Fruit fly (Drosophila melanogaster) whole organism, embryonic: ENCODE results near the gene UbcE2H.

Source experiments
- Atf6 ChIP-seq: fragments of 200-800 bp; sonication (Bioruptor generic); IDR thresholded peaks from 2 replicates; pipeline ENCODE4 v1.3.6; 2022; ENCODE audit warnings: missing biosample characterization, missing genetic modification characterization
- B-H2 ChIP-seq: fragments of 200-800 bp; sonication (Bioruptor generic); optimal IDR thresholded peaks from 2 replicates; lab custom pipeline; 2018; ENCODE audit warnings: missing biosample characterization, mild to moderate bottlenecking, missing genetic modification characterization
- CG1024 ChIP-seq: fragments of 200-800 bp; sonication (Bioruptor generic); IDR thresholded peaks from 2 replicates; pipeline ENCODE4 v1.3.6; 2022; ENCODE audit warnings: missing biosample characterization, missing genetic modification characterization
- CG11085 ChIP-seq: fragments of 200-800 bp; sonication (Bioruptor generic); IDR thresholded peaks from 2 replicates; pipeline ENCODE4 v1.3.6; 2022; ENCODE audit warnings: missing biosample characterization, missing genetic modification characterization
- CG11560 ChIP-seq: fragments of 200-800 bp; sonication (Bioruptor generic); IDR thresholded peaks from 3 replicates; pipeline ENCODE4 v1.3.6; 2022; ENCODE audit warnings: missing biosample characterization, missing genetic modification characterization
- CG12155 ChIP-seq: fragments of 200-800 bp; sonication (Bioruptor generic); optimal IDR thresholded peaks from 3 replicates; lab custom pipeline; 2016; ENCODE audit warnings: missing biosample characterization, missing genetic modification characterization
- CG14710 ChIP-seq: fragments of 200-800 bp; sonication (Bioruptor generic); optimal IDR thresholded peaks from 3 replicates; lab custom pipeline; 2019; ENCODE audit warnings: missing biosample characterization, mild to moderate bottlenecking, missing genetic modification characterization, moderate library complexity
- CG15479 ChIP-seq: fragments of 200-800 bp; sonication (Bioruptor generic); optimal IDR thresholded peaks from 3 replicates; lab custom pipeline; 2019; ENCODE audit warnings: missing biosample characterization, mild to moderate bottlenecking, missing genetic modification characterization, moderate library complexity
- CG17361 ChIP-seq: fragments of 200-800 bp; sonication (Bioruptor generic); IDR thresholded peaks from 3 replicates; pipeline ENCODE4 v1.3.6; 2022; ENCODE audit warnings: missing biosample characterization, missing genetic modification characterization
- CG2199 ChIP-seq: fragments of 200-800 bp; sonication (Bioruptor generic); IDR thresholded peaks from 3 replicates; pipeline ENCODE4 v1.3.6; 2022; ENCODE audit warnings: missing biosample characterization, missing genetic modification characterization
- CG31365 ChIP-seq: fragments of 200-800 bp; sonication (Bioruptor generic); optimal IDR thresholded peaks from 2 replicates; lab custom pipeline; 2018; ENCODE audit warnings: missing biosample characterization, mild to moderate bottlenecking, missing genetic modification characterization
- CG32772 ChIP-seq: fragments of 200-800 bp; sonication (Bioruptor generic); IDR thresholded peaks from 2 replicates; pipeline ENCODE4 v1.3.6; 2022; ENCODE audit warnings: missing biosample characterization, missing genetic modification characterization
- CG34224 ChIP-seq: fragments of 200-800 bp; sonication (Bioruptor generic); IDR thresholded peaks from 3 replicates; pipeline ENCODE4 v1.3.6; 2022; ENCODE audit warnings: missing biosample characterization, missing genetic modification characterization; ENCODE audit not compliant: partially characterized antibody
- CG4424 ChIP-seq: fragments of 200-800 bp; sonication (Bioruptor generic); optimal IDR thresholded peaks from 3 replicates; lab custom pipeline; 2016; ENCODE audit warnings: missing biosample characterization, missing genetic modification characterization
- CG6683 ChIP-seq: fragments of 200-800 bp; sonication (Bioruptor generic); optimal IDR thresholded peaks from 2 replicates; lab custom pipeline; 2017; ENCODE audit warnings: missing biosample characterization, mild to moderate bottlenecking, missing genetic modification characterization, missing genetic modification reagents
- CG7928 ChIP-seq: fragments of 200-800 bp; sonication (Bioruptor generic); optimal IDR thresholded peaks from 2 replicates; lab custom pipeline; 2017; ENCODE audit warnings: missing biosample characterization, mild to moderate bottlenecking, missing genetic modification characterization
- CG7987 ChIP-seq: fragments of 200-800 bp; sonication (Bioruptor generic); optimal IDR thresholded peaks from 2 replicates; lab custom pipeline; 2018; ENCODE audit warnings: missing biosample characterization, mild to moderate bottlenecking, missing genetic modification characterization, moderate library complexity
- CG8359 ChIP-seq: fragments of 200-800 bp; sonication (Bioruptor generic); optimal IDR thresholded peaks from 2 replicates; lab custom pipeline; 2017; ENCODE audit warnings: missing biosample characterization, mild to moderate bottlenecking, missing genetic modification characterization, borderline replicate concordance
- CG8478 ChIP-seq: fragments of >200 bp; optimal IDR thresholded peaks from 2 replicates; lab custom pipeline; 2018
- CG8765 ChIP-seq: fragments of 200-800 bp; sonication (Bioruptor generic); IDR thresholded peaks from 2 replicates; pipeline ENCODE4 v1.3.6; 2022; ENCODE audit warnings: missing biosample characterization, missing genetic modification characterization
- CG8944 ChIP-seq: fragments of 200-800 bp; sonication (Bioruptor generic); optimal IDR thresholded peaks from 3 replicates; lab custom pipeline; 2016; ENCODE audit warnings: missing biosample characterization, missing genetic modification characterization
- CG9437 ChIP-seq: fragments of 200-800 bp; sonication (Bioruptor generic); optimal IDR thresholded peaks from 2 replicates; lab custom pipeline; 2018; ENCODE audit warnings: missing biosample characterization, mild to moderate bottlenecking, missing genetic modification characterization
- CG9797 ChIP-seq: fragments of 200-800 bp; sonication (Bioruptor generic); optimal IDR thresholded peaks from 3 replicates; lab custom pipeline; 2018; ENCODE audit warnings: missing biosample characterization, mild to moderate bottlenecking, missing genetic modification characterization
- CG9932 ChIP-seq: fragments of 200-800 bp; sonication (Bioruptor generic); IDR thresholded peaks from 2 replicates; pipeline ENCODE4 v1.3.6; 2022; ENCODE audit warnings: missing biosample characterization, missing genetic modification characterization
- D19A ChIP-seq: fragments of 200-800 bp; optimal IDR thresholded peaks from 3 replicates; lab custom pipeline; 2019; ENCODE audit warnings: missing biosample characterization, mild to moderate bottlenecking, missing genetic modification characterization, moderate library complexity
- Dip2 ChIP-seq: fragments of 200-800 bp; sonication (Bioruptor generic); IDR thresholded peaks from 2 replicates; pipeline ENCODE4 v1.3.6; 2022; ENCODE audit warnings: missing biosample characterization, missing genetic modification characterization
- HmgD ChIP-seq: fragments of 200-800 bp; sonication (Bioruptor generic); optimal IDR thresholded peaks from 3 replicates; lab custom pipeline; 2016; ENCODE audit warnings: missing biosample characterization, missing genetic modification characterization
- Jarid2 ChIP-seq: fragments of 200-800 bp; sonication (Bioruptor generic); optimal IDR thresholded peaks from 3 replicates; lab custom pipeline; 2017; ENCODE audit warnings: mild to moderate bottlenecking, missing biosample characterization, missing genetic modification reagents, missing genetic modification characterization
- Lim3 ChIP-seq: fragments of 200-800 bp; sonication (Bioruptor generic); IDR thresholded peaks from 2 replicates; pipeline ENCODE4 v1.3.6; 2022; ENCODE audit warnings: missing biosample characterization, missing genetic modification characterization
- NK7.1 ChIP-seq: fragments of 200-800 bp; sonication (Bioruptor generic); optimal IDR thresholded peaks from 3 replicates; lab custom pipeline; 2016; ENCODE audit warnings: missing biosample characterization, missing genetic modification characterization
- Optix ChIP-seq: fragments of 200-800 bp; sonication (Bioruptor generic); IDR thresholded peaks from 3 replicates; pipeline ENCODE4 v1.3.6; 2022; ENCODE audit warnings: missing biosample characterization, missing genetic modification characterization
- Sin3A ChIP-seq: fragments of >200 bp; optimal IDR thresholded peaks from 2 replicates; lab custom pipeline; 2018
- Sox100B ChIP-seq: fragments of 200-800 bp; sonication (Bioruptor generic); optimal IDR thresholded peaks from 3 replicates; lab custom pipeline; 2018; ENCODE audit warnings: missing biosample characterization, mild to moderate bottlenecking, missing genetic modification characterization
- Spps ChIP-seq: fragments of 200-800 bp; sonication (Bioruptor generic); optimal IDR thresholded peaks from 2 replicates; lab custom pipeline; 2018; ENCODE audit warnings: missing biosample characterization, mild to moderate bottlenecking, missing genetic modification characterization
- Taf1 ChIP-seq: fragments of 200-800 bp; sonication (Bioruptor generic); IDR thresholded peaks from 2 replicates; pipeline ENCODE4 v1.3.6; 2022; ENCODE audit warnings: missing biosample characterization, missing genetic modification characterization
- ac ChIP-seq: fragments of 200-800 bp; sonication (Bioruptor generic); optimal IDR thresholded peaks from 3 replicates; lab custom pipeline; 2017; ENCODE audit warnings: missing biosample characterization, mild to moderate bottlenecking, missing genetic modification characterization
- ash1 ChIP-seq: fragments of 200-800 bp; sonication (Bioruptor generic); optimal IDR thresholded peaks from 2 replicates; lab custom pipeline; 2018; ENCODE audit warnings: missing biosample characterization, mild to moderate bottlenecking, missing genetic modification characterization
- ato ChIP-seq: fragments of 200-800 bp; sonication (Bioruptor generic); IDR thresholded peaks from 2 replicates; pipeline ENCODE4 v1.3.6; 2022; ENCODE audit warnings: missing biosample characterization, missing genetic modification characterization; ENCODE audit not compliant: partially characterized antibody
- bcd ChIP-seq: fragments of 200-800 bp; sonication (Bioruptor generic); optimal IDR thresholded peaks from 2 replicates; lab custom pipeline; 2017; ENCODE audit warnings: missing biosample characterization, mild to moderate bottlenecking, missing genetic modification characterization
- br ChIP-seq: fragments of >200 bp; optimal IDR thresholded peaks from 2 replicates; lab custom pipeline; 2017
- cato ChIP-seq: fragments of 200-800 bp; sonication (Bioruptor generic); optimal IDR thresholded peaks from 2 replicates; lab custom pipeline; 2016; ENCODE audit warnings: missing biosample characterization, missing genetic modification characterization, borderline replicate concordance
- ci ChIP-seq: fragments of 200-800 bp; sonication (Bioruptor generic); IDR thresholded peaks from 3 replicates; pipeline ENCODE4 v1.3.6; 2022; ENCODE audit warnings: missing biosample characterization, missing genetic modification characterization
- da ChIP-seq: fragments of 200-800 bp; sonication (Bioruptor generic); optimal IDR thresholded peaks from 2 replicates; lab custom pipeline; 2016; ENCODE audit warnings: missing biosample characterization, missing genetic modification characterization
- disco-r ChIP-seq: fragments of 200-800 bp; sonication (Bioruptor generic); optimal IDR thresholded peaks from 2 replicates; lab custom pipeline; 2016; ENCODE audit warnings: missing biosample characterization, missing genetic modification characterization
- exex ChIP-seq: fragments of 200-800 bp; sonication (Bioruptor generic); optimal IDR thresholded peaks from 4 replicates; lab custom pipeline; 2018; ENCODE audit warnings: missing biosample characterization, mild to moderate bottlenecking, missing genetic modification characterization, moderate library complexity
- fd96Cb ChIP-seq: fragments of 200-800 bp; sonication (Bioruptor generic); optimal IDR thresholded peaks from 2 replicates; lab custom pipeline; 2018; ENCODE audit warnings: missing biosample characterization, mild to moderate bottlenecking, missing genetic modification characterization, moderate library complexity
- hth ChIP-seq: fragments of >200 bp; optimal IDR thresholded peaks from 2 replicates; lab custom pipeline; 2017; ENCODE audit warnings: inconsistent platforms
- lmd ChIP-seq: fragments of 200-800 bp; sonication (Bioruptor generic); IDR thresholded peaks from 2 replicates; pipeline ENCODE4 v1.3.6; 2022; ENCODE audit warnings: missing biosample characterization, missing genetic modification characterization
- slbo ChIP-seq: fragments of 200-800 bp; sonication (Bioruptor generic); IDR thresholded peaks from 2 replicates; pipeline ENCODE4 v1.3.6; 2022; ENCODE audit warnings: missing biosample characterization, missing genetic modification characterization
- slp2 ChIP-seq: fragments of 200-800 bp; sonication (Bioruptor generic); optimal IDR thresholded peaks from 2 replicates; lab custom pipeline; 2016; ENCODE audit warnings: missing biosample characterization, missing genetic modification characterization
- tin ChIP-seq: fragments of 200-800 bp; sonication (Bioruptor generic); optimal IDR thresholded peaks from 3 replicates; lab custom pipeline; 2016; ENCODE audit warnings: missing biosample characterization, missing genetic modification characterization

UbcE2H gene

DNA sequence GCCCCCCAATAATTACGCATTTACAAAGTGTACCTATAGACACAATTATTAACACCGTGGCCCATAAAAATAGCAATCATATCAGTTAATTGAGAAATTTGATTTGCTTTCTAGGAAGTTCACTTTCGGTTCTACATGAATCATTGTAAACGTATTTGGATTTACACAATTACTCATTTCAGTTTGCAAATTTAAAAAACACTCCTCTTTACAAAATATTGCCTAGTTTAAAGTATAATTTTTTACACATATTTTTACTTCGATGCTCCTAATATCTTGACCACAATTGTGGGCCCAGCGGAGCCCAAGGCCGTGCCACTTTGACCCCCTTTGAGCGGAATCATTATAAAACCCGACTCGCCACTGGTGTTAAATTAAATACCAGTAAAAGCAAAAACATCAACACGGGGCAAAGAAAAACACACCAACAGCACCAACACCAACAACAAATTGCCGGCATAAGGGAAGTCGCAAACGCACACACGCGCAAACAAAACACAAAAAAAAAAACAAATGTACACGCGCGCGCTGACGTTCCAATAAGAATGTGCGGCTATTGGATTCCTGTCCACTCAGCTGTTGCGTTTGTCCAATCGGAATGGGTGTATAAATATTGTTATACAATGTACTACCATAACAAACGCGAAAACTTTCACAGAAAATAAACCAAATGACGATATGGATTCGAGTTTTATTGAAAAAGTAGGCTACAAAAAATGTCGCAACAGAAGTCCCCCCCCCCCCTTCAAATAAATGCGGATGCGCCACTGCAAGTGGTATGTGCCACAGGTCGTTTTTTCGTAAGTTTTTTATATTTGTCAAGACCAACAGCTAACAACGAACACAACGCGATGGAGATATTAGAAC lies 20.8 kb upstream of the UbcE2H start (continued):
- TF ChIP-seq Sox100B (GFP tag; lab: Kevin White, UChicago) = peak; percentile 61
- peak; percentile 48 for TF ChIP-seq CG4424 (GFP tag; lab: Kevin White, UChicago)
- TF ChIP-seq CG7987 (GFP tag; lab: Kevin White, UChicago) = no peak
- TF ChIP-seq Optix (GFP tag; lab: Robert Waterston, UW) = no peak
- peak; percentile 41 for TF ChIP-seq CG12155 (GFP tag; lab: Kevin White, UChicago)
- no peak for TF ChIP-seq da (GFP tag; lab: Kevin White, UChicago)
- TF ChIP-seq HmgD (GFP tag; lab: Kevin White, UChicago) = no peak
- TF ChIP-seq CG14710 (tag; lab: Kevin White, UChicago) = peak; percentile 7
- peak; percentile 38 for TF ChIP-seq bcd (GFP tag; lab: Kevin White, UChicago)
- no peak for TF ChIP-seq ac (GFP tag; lab: Kevin White, UChicago)
- TF ChIP-seq CG8359 (GFP tag; lab: Kevin White, UChicago) = no peak
- no peak for TF ChIP-seq CG11560
- no peak for TF ChIP-seq br
- no peak for TF ChIP-seq CG15479
- TF ChIP-seq Atf6 (GFP tag; lab: Robert Waterston, UW) = peak; percentile 70
- no peak for TF ChIP-seq Lim3
- no peak for TF ChIP-seq Spps (tag; lab: Kevin White, UChicago)
- peak; percentile 21 for TF ChIP-seq disco-r (GFP tag; lab: Kevin White, UChicago)
- TF ChIP-seq hth = no peak
- peak; percentile 20 for TF ChIP-seq tin (GFP tag; lab: Kevin White, UChicago)
- no peak for TF ChIP-seq cato (GFP tag; lab: Kevin White, UChicago)
- TF ChIP-seq B-H2 = peak; percentile 48
- peak; percentile 22; the same call in 1 of the 3 replicates for TF ChIP-seq ci
- no peak for TF ChIP-seq CG8478 (lab: Kevin White, UChicago)
- TF ChIP-seq CG8765 (GFP tag; lab: Robert Waterston, UW) = no peak
- no peak for TF ChIP-seq CG1024 (GFP tag; lab: Robert Waterston, UW)
- no peak for TF ChIP-seq Taf1 (GFP tag; lab: Robert Waterston, UW)
- no peak for TF ChIP-seq CG34224 (GFP tag; lab: Robert Waterston, UW)
- TF ChIP-seq slbo (GFP tag; lab: Robert Waterston, UW) = peak; percentile 78
- TF ChIP-seq D19A (tag; lab: Kevin White, UChicago) = peak; percentile 47
- no peak for TF ChIP-seq ash1
- TF ChIP-seq Jarid2 = peak; percentile 25
- peak; percentile 75 for TF ChIP-seq CG17361 (GFP tag; lab: Robert Waterston, UW)
- no peak for TF ChIP-seq ato (GFP tag; lab: Robert Waterston, UW)
- no peak for TF ChIP-seq CG2199 (GFP tag; lab: Robert Waterston, UW)
- peak; percentile 46 for TF ChIP-seq CG9437 (GFP tag; lab: Kevin White, UChicago)
- peak; percentile 67 for TF ChIP-seq lmd (GFP tag; lab: Robert Waterston, UW)
- peak; percentile 54 for TF ChIP-seq fd96Cb (tag; lab: Kevin White, UChicago)
- TF ChIP-seq slp2 (GFP tag; lab: Kevin White, UChicago) = no peak
- no peak for TF ChIP-seq CG9797 (GFP tag; lab: Kevin White, UChicago)
- peak; percentile 63 for TF ChIP-seq CG9932 (GFP tag; lab: Robert Waterston, UW)
- TF ChIP-seq CG6683 (GFP tag; lab: Kevin White, UChicago) = no peak
- TF ChIP-seq CG11085 = no peak
- peak; percentile 14 for TF ChIP-seq CG8944 (GFP tag; lab: Kevin White, UChicago)
- TF ChIP-seq CG31365 = peak; percentile 20
- no peak for TF ChIP-seq CG7928 (GFP tag; lab: Kevin White, UChicago)
- TF ChIP-seq NK7.1 = peak; percentile 30
- no peak for TF ChIP-seq Sin3A (lab: Kevin White, UChicago)
- TF ChIP-seq exex = peak; percentile 24
- no peak for TF ChIP-seq Dip2
- TF ChIP-seq CG32772 (GFP tag; lab: Robert Waterston, UW) = no peak
